Fruit fly (Drosophila melanogaster): ENCODE results near the gene Acbp4.

Gene Acbp4

DNA sequence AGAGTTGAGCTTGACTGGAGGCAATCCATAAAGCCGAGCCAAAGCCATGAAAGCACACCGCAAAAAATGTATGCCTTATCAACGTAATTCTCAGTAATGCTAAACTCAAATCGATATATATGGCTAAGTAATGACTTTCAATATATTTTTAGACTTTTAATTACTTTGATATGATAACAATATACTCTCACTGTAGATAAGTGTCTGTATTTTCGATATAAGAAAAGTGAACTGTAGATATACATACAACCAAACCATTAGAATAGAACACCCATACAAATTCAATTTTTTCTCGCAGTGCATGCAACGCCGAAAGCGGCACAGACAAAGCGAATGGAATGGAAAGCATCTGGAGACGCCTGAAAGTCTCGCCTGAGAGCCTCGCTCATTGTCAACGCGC lies 25.6 kb upstream of the Acbp4 start (continued):
- TF ChIP-seq Hr51 (GFP tag; optimal IDR thresholded peaks at IDR 0.05) (peak in 1 of 2 experiments; percentile 28), Bdp1 (GFP tag; optimal IDR thresholded peaks at IDR 0.05) (no peak), knrl (GFP tag; IDR thresholded peaks at IDR 0.05; ENCODE audit: partially characterized antibody) (no peak), CG2202 (tag; optimal IDR thresholded peaks at IDR 0.05) (no peak), CG12219 (GFP tag; optimal IDR thresholded peaks at IDR 0.05) (no peak), Atf6 (GFP tag; IDR thresholded peaks at IDR 0.05) (no peak), CG9932 (GFP tag; IDR thresholded peaks at IDR 0.05) (no peak), Dref (GFP tag; IDR thresholded peaks at IDR 0.05) (no peak), CG4282 (GFP tag; optimal IDR thresholded peaks at IDR 0.05) (no peak), CG18262 (tag; optimal IDR thresholded peaks at IDR 0.05) (peak; percentile 22), grau (tag; optimal IDR thresholded peaks at IDR 0.05) (peak; percentile 24), unpg (GFP tag; optimal IDR thresholded peaks at IDR 0.05) (peak; percentile 18), her (GFP tag; optimal IDR thresholded peaks at IDR 0.05) (no peak), odd (GFP tag; optimal IDR thresholded peaks at IDR 0.05) (no peak), Dad (GFP tag; optimal IDR thresholded peaks at IDR 0.05) (no peak), CG7839 (tag; optimal IDR thresholded peaks at IDR 0.05) (peak; percentile 14), CG11504 (tag; optimal IDR thresholded peaks at IDR 0.05) (peak; percentile 42), phol (tag; optimal IDR thresholded peaks at IDR 0.05) (peak; percentile 23), CG9727 (GFP tag; optimal IDR thresholded peaks at IDR 0.05) (no peak), CG10147 (GFP tag; optimal IDR thresholded peaks at IDR 0.05) (no peak), Drgx (GFP tag; IDR thresholded peaks at IDR 0.05) (peak; percentile 52; the same call in 1 of the 2 replicates), CG43689 (GFP tag; IDR thresholded peaks at IDR 0.05) (no peak), CG31388 (GFP tag; optimal IDR thresholded peaks at IDR 0.05) (no peak), Nf-YB (GFP tag; optimal IDR thresholded peaks at IDR 0.05) (no peak), CG17802 (tag; optimal IDR thresholded peaks at IDR 0.05) (no peak), CHES-1-like (GFP tag; optimal IDR thresholded peaks at IDR 0.05) (no peak), lilli (GFP tag; optimal IDR thresholded peaks at IDR 0.05) (peak; percentile 1), CG18619 (GFP tag; optimal IDR thresholded peaks at IDR 0.05) (no peak), otp (GFP tag; IDR thresholded peaks at IDR 0.05) (no peak), CG3163 (GFP tag; optimal IDR thresholded peaks at IDR 0.05) (no peak), eve (GFP tag; optimal IDR thresholded peaks at IDR 0.05) (no peak), HLHmδ (GFP tag; optimal IDR thresholded peaks at IDR 0.05) (no peak), shn (GFP tag; optimal IDR thresholded peaks at IDR 0.05) (no peak), CG15269 (tag; optimal IDR thresholded peaks at IDR 0.05) (peak; percentile 11), CG1024 (GFP tag; IDR thresholded peaks at IDR 0.05) (no peak), gsb-n (tag; optimal IDR thresholded peaks at IDR 0.05) (no peak), dmrt99B (tag; optimal IDR thresholded peaks at IDR 0.05) (peak; percentile 39), Blimp-1 (GFP tag; optimal IDR thresholded peaks at IDR 0.05) (peak; percentile 34), trem (tag; optimal IDR thresholded peaks at IDR 0.05) (no peak), CG16815 (GFP tag; optimal IDR thresholded peaks at IDR 0.05) (no peak), HLH54F (GFP tag; optimal IDR thresholded peaks at IDR 0.05) (no peak), CrebB (tag; optimal IDR thresholded peaks at IDR 0.05) (no peak), CG4730 (GFP tag; IDR thresholded peaks at IDR 0.05) (no peak), CG34422 (GFP tag; IDR thresholded peaks at IDR 0.05) (no peak), chif (GFP tag; optimal IDR thresholded peaks at IDR 0.05) (no peak), CG5245 (GFP tag; optimal IDR thresholded peaks at IDR 0.05) (no peak), Hey (tag; optimal IDR thresholded peaks at IDR 0.05) (no peak), Rfx (GFP tag; IDR thresholded peaks at IDR 0.05) (no peak), CG2712 (tag; optimal IDR thresholded peaks at IDR 0.05) (peak; percentile 19), Sox100B (GFP tag; optimal IDR thresholded peaks at IDR 0.05) (peak; percentile 2), CG1233 (GFP tag; optimal IDR thresholded peaks at IDR 0.05) (no peak)

All from whole organism, embryonic.